Fruit fly (Drosophila melanogaster) ovary, adult (tissue): ENCODE measurements around the gene CG4607.

Source experiments
- CG17801 ChIP-seq: fragments of 200-800 bp; optimal IDR thresholded peaks from 2 replicates; lab custom pipeline; 2019; ENCODE audit warnings: missing biosample characterization, mild to moderate bottlenecking, missing genetic modification characterization, moderate library complexity; ENCODE audit not compliant: partially characterized antibody

CG4607 gene

DNA sequence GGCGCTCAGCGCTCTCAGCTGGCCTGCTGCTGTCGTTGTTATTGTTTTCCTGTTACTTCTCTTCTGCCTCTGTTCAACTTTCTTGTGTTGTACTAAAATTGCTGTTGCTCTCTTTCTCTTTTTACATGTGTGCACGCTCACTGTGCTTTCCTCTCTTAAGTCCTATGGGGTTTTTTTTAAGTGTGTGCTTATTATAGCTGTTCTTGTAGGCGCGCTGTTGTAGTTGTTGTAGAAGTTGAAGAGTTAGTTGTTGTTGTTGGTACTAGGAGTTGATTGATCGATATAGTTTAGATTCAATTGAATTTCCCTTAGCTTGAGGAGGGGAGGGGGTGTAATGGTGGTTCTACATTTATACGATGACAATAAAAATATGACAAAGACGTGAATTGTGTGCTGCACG, 22.7 kb downstream of the CG4607 start:
- TF ChIP-seq CG17801 (GFP tag; lab: Kevin White, UChicago) = no peak

DNA sequence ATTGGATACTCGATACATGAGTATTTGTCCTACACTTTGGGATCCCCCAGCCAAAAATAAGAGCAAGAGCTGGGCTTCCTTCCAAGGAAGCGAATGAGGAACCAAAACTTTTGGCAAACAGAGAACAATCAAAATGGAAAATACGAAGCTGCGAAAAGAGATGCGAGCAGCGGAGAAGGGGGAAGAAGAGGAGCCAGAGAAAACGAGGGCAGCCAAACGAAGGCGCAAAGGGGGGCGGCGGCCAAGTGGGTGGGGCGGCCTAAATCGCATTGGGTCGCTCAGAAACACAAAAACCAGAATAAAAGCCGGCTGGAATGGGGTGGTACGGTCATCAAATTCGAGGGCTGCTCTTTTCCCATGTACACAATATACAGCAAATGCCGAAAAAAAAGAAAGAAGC, 25.0 kb downstream of the CG4607 start:
- TF ChIP-seq CG17801 (GFP tag; lab: Kevin White, UChicago) = no peak

DNA sequence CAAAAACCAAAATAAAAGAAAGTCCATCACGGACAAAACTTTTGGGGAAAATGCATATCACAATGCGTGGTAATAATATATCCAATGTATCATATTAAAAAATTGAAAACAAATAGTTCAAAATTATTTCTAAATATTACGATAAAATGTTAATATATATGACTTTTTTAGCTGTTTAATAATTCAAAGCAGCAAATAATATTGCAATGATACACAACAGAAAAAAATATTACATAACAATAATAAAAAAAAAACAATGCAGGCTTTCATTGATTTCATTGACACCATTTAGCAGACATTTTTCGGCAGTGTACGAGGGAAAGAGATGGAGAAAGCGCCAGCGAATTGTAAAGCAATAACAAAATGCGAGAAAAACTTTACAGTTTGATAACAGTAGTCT, 25.6 kb downstream of the CG4607 start:
- no peak for TF ChIP-seq CG17801 (GFP tag; lab: Kevin White, UChicago)

DNA sequence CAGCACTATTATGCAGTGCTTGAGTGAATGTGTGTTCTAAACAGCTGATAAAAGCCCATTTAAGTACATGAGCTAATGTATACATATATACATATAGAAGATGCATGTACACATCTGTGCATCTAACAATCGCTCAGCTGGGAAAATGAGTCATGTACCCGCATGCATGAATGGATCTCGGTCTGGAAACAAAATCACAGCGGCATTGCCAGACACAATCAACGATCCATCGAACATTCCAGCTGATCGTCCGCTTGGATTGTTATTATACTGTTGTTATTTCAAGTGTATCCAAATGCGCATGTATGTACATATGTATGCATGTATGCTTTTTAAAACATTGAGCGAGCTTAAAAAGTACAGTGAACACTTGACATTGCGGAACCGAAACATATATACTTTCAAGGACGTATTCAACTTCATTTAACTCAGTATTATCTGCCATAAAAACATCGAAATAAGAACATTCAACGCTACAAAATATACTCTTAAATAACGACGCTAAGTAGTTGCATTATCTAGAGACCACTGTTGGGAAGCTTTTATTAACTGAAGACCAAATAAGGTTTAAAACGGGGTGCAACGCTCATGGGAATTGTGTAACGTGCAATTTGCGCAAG, 26.2 kb downstream of the CG4607 start:
- TF ChIP-seq CG17801 (GFP tag; lab: Kevin White, UChicago) = peak; percentile 98

DNA sequence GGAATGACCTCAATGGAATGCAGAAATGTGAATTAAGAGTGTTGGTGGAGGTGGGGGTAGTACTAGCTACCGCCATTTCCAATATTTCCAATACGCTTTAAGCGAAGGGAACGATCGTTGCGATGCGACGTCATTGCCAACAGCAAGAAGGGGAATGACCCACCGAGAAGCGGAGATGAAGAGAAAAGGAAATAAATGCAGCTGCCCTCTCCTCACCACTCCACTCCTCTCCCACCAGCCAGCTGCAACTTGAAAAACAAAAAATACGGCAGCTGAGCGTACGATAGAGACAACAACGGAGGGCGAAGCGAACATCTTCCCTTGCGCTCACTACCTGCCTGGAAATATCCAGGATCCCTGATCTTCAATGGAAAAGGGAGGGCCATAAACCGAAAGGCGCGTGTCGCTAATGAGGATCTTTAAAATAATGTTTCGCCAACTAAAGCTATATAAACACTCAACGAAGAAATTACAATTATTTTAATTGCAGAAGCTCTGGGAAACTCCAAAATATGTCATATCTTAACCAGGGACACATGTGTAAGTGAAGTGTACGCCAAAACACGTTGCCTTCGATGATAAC, 26.8 kb downstream of the CG4607 start:
- TF ChIP-seq CG17801 (GFP tag; lab: Kevin White, UChicago) = no peak

dm6 chrX:7096495-7096995, 27.3 kb downstream of the CG4607 start:
- TF ChIP-seq CG17801 (GFP tag; lab: Kevin White, UChicago) = peak; percentile 89

DNA sequence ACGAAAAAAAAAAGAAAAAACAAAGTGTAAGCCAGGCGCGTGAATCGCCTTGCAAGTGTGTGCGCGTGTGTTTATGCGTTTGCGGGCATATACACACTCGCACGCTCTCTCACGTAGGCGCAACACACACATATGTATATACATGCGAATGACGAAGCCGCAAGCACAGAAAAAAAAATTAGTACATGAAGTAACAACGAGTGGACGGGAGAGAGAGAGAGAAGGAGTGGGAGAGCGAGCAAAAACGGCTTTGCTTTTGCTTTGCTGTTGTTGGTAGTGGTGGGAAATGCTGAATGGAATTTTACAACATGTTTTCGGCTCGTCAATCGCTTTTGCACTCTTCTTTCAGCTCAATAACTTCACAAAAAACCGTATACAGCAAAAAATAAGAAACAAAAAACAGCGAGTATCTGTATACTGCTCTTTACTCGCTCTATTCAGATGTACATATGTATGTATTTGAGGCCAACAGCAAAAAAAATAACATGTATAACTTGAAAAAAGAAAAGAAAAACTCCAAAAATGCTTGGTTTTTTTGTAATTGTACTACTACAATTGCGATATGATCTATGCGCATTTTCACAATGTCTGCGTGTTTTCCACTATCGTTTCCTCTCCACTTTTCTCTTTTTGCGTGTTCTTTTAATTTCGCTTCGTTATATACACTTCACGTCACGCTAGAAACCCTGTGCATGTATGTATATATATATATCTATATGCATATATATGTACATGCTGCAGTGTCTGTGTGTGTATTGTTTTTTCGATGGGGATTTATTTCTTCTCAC, 28.1 kb downstream of the CG4607 start:
- TF ChIP-seq CG17801 (GFP tag; lab: Kevin White, UChicago) = peak; percentile 56

DNA sequence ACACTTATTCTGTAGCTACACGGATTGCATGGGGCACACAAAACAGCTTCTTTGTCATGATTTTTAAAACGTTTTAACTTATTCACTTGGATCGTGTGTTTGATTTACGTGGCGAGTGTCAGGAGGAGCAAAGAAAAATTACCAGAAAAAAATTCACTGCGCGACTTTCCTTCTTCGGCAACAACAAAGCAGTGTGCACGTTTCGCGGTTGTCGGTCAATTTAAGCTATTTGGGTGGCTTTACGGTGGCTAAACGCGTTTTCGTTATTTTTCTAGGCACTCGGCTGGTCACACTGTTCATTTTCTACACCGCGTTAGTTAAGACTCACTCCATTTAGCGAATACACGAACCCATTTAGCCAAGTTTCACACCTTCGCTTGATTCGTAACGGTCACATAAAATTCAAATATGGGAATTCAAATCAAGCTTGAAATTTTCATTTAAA, 28.7 kb downstream of the CG4607 start, which contains the start of gene Sxl:
TSS of gene Sxl (minus strand) at position 195 of the 445 bp plus-strand sequence.
- TF ChIP-seq CG17801 (GFP tag; lab: Kevin White, UChicago) = peak; percentile 23

dm6 chrX:7100689-7101088, 31.5 kb downstream of the CG4607 start:
- TF ChIP-seq CG17801 (GFP tag; lab: Kevin White, UChicago) = no peak

DNA sequence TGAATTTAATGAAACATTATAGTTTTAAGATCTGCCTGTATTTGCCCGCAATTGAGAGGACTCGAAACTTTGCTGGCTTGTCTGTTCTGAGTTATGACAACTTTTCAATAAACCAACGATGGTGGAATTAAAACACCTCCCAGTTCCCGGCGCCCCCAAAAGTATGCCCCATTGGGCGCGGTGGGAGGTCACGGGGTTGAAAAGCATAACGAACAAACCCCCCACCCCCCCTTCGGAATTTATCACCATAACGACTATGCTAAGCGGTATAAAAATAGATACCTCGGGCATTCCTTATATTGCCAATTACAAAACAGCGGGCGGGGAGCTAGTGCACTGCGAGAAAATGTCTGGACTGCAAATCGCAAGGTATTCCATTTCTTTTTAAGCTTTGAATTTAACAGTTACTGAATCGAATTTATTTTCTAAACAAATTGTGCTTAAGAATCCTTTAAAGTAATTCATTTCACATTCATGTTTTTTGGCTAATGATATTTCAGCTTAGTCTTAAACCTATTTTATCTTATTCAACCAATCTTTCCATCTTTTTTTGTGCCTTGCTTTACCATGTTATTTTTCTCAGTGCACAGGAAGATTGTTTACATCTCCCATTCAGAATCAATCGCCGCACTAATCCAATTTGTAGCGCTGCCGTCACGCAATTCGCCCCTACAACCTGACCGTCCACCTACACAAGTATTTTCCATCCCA, 32.2 kb downstream of the CG4607 start:
- TF ChIP-seq CG17801 (GFP tag; lab: Kevin White, UChicago) = peak; percentile 38

dm6 chrX:7102013-7102520, 32.9 kb downstream of the CG4607 start, which contains the start of gene CG4615:
Gene CG4615, minus strand, starts transcription at chrX:7102300.
- TF ChIP-seq CG17801 (GFP tag; lab: Kevin White, UChicago) = peak; percentile 33

DNA sequence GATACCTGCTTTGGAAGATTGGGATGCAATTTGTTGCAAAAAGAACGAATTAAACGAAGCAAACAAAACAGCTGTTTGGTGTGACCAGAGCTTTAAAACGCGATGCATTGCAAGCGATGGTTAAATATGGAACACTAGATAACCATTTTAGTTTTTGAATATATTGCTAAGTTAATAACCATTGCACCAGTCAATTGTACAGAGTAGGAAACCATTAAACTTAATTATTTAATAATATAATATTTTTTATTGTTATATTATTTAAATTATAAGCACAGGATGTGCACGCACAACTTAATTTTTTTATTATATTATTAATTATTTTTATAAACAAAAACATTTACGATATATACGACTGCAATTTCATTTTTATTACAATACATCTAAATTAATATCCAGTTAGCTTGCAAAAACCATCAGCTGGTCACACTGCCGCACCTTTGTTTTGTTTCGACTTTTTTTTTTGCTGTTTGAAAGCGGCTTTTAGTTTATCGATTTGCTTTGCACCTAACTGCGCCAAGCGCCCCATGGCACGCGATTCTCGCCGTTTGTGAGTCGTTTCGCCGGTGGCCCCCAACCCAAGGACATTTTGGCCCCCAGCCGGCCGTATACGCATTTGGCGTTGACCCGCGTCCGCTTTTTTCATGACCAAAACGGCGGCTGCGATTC, 35.3 kb downstream of the CG4607 start, which contains the start of the genes CG4617 and CG8300:
TSS of gene CG4617 (minus strand) at position 92 of the 669 bp plus-strand sequence.
TSS of gene CG8300 (plus strand) at position 486 of the 669 bp plus-strand sequence.
- no peak for TF ChIP-seq CG17801 (GFP tag; lab: Kevin White, UChicago)

DNA sequence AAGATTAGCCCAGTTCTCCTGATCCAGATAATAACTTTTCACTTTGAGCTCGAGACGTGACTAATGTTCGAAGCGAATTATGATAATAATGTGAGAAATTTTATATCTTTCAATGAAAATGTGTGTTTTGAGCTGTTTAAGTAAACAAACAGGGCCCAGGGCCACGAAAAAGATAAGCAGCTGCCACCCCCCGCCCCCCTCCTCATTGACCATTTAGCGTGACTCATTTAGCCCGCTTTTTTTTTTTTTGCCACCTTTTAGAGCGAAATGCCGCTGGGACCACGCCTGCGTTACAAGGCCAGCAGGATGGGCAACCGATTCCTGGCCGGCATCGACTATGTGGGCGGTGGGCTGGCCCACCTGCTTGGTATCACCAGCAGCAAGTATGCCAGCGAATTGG, 36.3 kb downstream of the CG4607 start:
- no peak for TF ChIP-seq CG17801 (GFP tag; lab: Kevin White, UChicago)
